Worm (Caenorhabditis elegans) whole organism, L2 larva: ENCODE results near the gene Y51H4A.941.

Experiments used
- F13H6.1 ChIP-seq: sonication (generic microtip); optimal IDR thresholded peaks from 2 replicates; lab custom pipeline; 2016; ENCODE audit warnings: missing genetic modification characterization, missing compliant biosample characterization
- egl-27 ChIP-seq: sonication (generic microtip); optimal IDR thresholded peaks from 3 replicates; lab custom pipeline; 2017; ENCODE audit warnings: missing biosample characterization, missing genetic modification reagents, missing genetic modification characterization
- lin-13 ChIP-seq: fragments of 150-350 bp; optimal IDR thresholded peaks from 2 replicates; lab custom pipeline; 2014; ENCODE audit warnings: missing biosample characterization, missing genetic modification reagents, missing genetic modification characterization
- skn-1 ChIP-seq: sonication (generic microtip); optimal IDR thresholded peaks from 2 replicates; lab custom pipeline; 2017; ENCODE audit warnings: missing biosample characterization, missing genetic modification characterization
- sma-3 ChIP-seq: sonication (generic microtip); optimal IDR thresholded peaks from 2 replicates; lab custom pipeline; 2016; ENCODE audit warnings: missing genetic modification reagents, missing genetic modification characterization, missing compliant biosample characterization
- unc-62 ChIP-seq: fragments of 150-350 bp; optimal IDR thresholded peaks from 2 replicates; lab custom pipeline; 2014; ENCODE audit warnings: missing biosample characterization, missing genetic modification reagents, missing genetic modification characterization

- TF ChIP-seq skn-1 (tag; lab: Kevin White, UChicago) (no peak), egl-27 (tag; lab: Kevin White, UChicago) (no peak), lin-13 (GFP tag; lab: Kevin White, UChicago) (no peak), sma-3 (GFP tag; lab: Kevin White, UChicago) (peak; percentile 52), unc-62 (GFP tag; lab: Kevin White, UChicago) (no peak), F13H6.1 (tag; lab: Kevin White, UChicago) (no peak)
Observed at ce11 chrIV:16684224-16684623, 10.2 kb downstream of the Y51H4A.941 start.
